Worm (Caenorhabditis elegans): ENCODE data around the gene str-85.

ce11 chrV:9013765-9014164 is 28.1 kb upstream of the str-85 start, which contains the start of gene srh-201:
- TF ChIP-seq dmd-4 (tag; optimal IDR thresholded peaks at IDR 0.05; ENCODE audit: borderline replicate concordance) (no peak), ztf-16 (tag; optimal IDR thresholded peaks at IDR 0.05) (no peak), sox-4 (tag; optimal IDR thresholded peaks at IDR 0.05) (no peak)

Measured in whole organism, late embryonic.